Fruit fly (Drosophila melanogaster) whole organism, prepupa: ENCODE measurements around the gene Cbl.

Experiments
- CG10669 ChIP-seq: fragments of 200-800 bp; sonication (Bioruptor generic); optimal IDR thresholded peaks from 3 replicates; lab custom pipeline; 2018; ENCODE audit warnings: missing biosample characterization, mild to moderate bottlenecking, missing genetic modification characterization, moderate library complexity
- CG11294 ChIP-seq: fragments of 200-800 bp; sonication (Bioruptor generic); IDR thresholded peaks from 2 replicates; pipeline ENCODE4 v1.3.6; 2022; ENCODE audit warnings: missing biosample characterization, missing genetic modification characterization
- CG11762 ChIP-seq: fragments of 200-800 bp; sonication (Bioruptor generic); optimal IDR thresholded peaks from 3 replicates; lab custom pipeline; 2016; ENCODE audit warnings: missing biosample characterization, missing genetic modification characterization; ENCODE audit not compliant: insufficient read depth
- CG11902 ChIP-seq: fragments of 200-800 bp; sonication (Bioruptor generic); optimal IDR thresholded peaks from 3 replicates; lab custom pipeline; 2016; ENCODE audit warnings: missing biosample characterization, missing genetic modification characterization
- CG16779 ChIP-seq: fragments of 200-800 bp; sonication (Bioruptor generic); optimal IDR thresholded peaks from 3 replicates; lab custom pipeline; 2017; ENCODE audit warnings: missing biosample characterization, mild to moderate bottlenecking, missing genetic modification characterization
- CG3032 ChIP-seq: fragments of 200-800 bp; optimal IDR thresholded peaks from 2 replicates; lab custom pipeline; 2019; ENCODE audit warnings: missing biosample characterization, mild to moderate bottlenecking, missing genetic modification characterization, moderate library complexity
- CG31627 ChIP-seq: fragments of 200-800 bp; sonication (Bioruptor generic); optimal IDR thresholded peaks from 3 replicates; lab custom pipeline; 2016; ENCODE audit warnings: missing biosample characterization, missing genetic modification characterization
- CG32006 ChIP-seq: fragments of 200-800 bp; sonication (Bioruptor generic); optimal IDR thresholded peaks from 3 replicates; lab custom pipeline; 2017; ENCODE audit warnings: missing biosample characterization, mild to moderate bottlenecking, missing genetic modification characterization
- CG4318 ChIP-seq: fragments of 200-800 bp; sonication (Bioruptor generic); optimal IDR thresholded peaks from 3 replicates; lab custom pipeline; 2017; ENCODE audit warnings: missing biosample characterization, mild to moderate bottlenecking, missing genetic modification characterization
- CG6163 ChIP-seq: fragments of 200-800 bp; sonication (Bioruptor generic); IDR thresholded peaks from 3 replicates; pipeline ENCODE4 v1.3.6; 2022; ENCODE audit warnings: missing biosample characterization, missing genetic modification characterization
- CG6792 ChIP-seq: fragments of 200-800 bp; sonication (Bioruptor generic); optimal IDR thresholded peaks from 3 replicates; lab custom pipeline; 2016; ENCODE audit warnings: missing biosample characterization, missing genetic modification characterization
- CG6808 ChIP-seq: fragments of 200-800 bp; sonication (Bioruptor generic); optimal IDR thresholded peaks from 3 replicates; lab custom pipeline; 2017; ENCODE audit warnings: missing biosample characterization, missing genetic modification characterization, mild to moderate bottlenecking, moderate library complexity, missing genetic modification reagents
- CG6854 ChIP-seq: fragments of 200-800 bp; sonication (Bioruptor generic); optimal IDR thresholded peaks from 2 replicates; lab custom pipeline; 2017; ENCODE audit warnings: missing biosample characterization, mild to moderate bottlenecking, missing genetic modification characterization
- Eip75B ChIP-seq: fragments of 200-800 bp; sonication (Bioruptor generic); optimal IDR thresholded peaks from 3 replicates; lab custom pipeline; 2016; ENCODE audit warnings: missing biosample characterization, missing genetic modification characterization
- Eip78C ChIP-seq: fragments of 200-800 bp; sonication (Bioruptor generic); peaks from one replicate; lab custom pipeline; 2016; ENCODE audit warnings: missing biosample characterization, missing genetic modification characterization
- Eip93F ChIP-seq: fragments of 200-800 bp; sonication (Bioruptor generic); optimal IDR thresholded peaks from 2 replicates; lab custom pipeline; 2016; ENCODE audit warnings: missing biosample characterization, mild to moderate bottlenecking, missing genetic modification characterization
- Ets21C ChIP-seq: fragments of 200-800 bp; sonication (Bioruptor generic); optimal IDR thresholded peaks from 3 replicates; lab custom pipeline; 2016; ENCODE audit warnings: missing biosample characterization, missing genetic modification characterization
- Ets96B ChIP-seq: fragments of 200-800 bp; optimal IDR thresholded peaks from 2 replicates; lab custom pipeline; 2019; ENCODE audit warnings: missing biosample characterization, mild to moderate bottlenecking, missing genetic modification characterization, moderate library complexity
- Gug ChIP-seq: fragments of 200-800 bp; sonication (Bioruptor generic); IDR thresholded peaks from 2 replicates; pipeline ENCODE4 v1.3.6; 2022; ENCODE audit warnings: missing biosample characterization, missing genetic modification characterization
- Hr4 ChIP-seq: fragments of 200-800 bp; sonication (Bioruptor generic); optimal IDR thresholded peaks from 3 replicates; lab custom pipeline; 2016; ENCODE audit warnings: missing biosample characterization, missing genetic modification characterization
- Lpt ChIP-seq: fragments of 200-800 bp; sonication (Bioruptor generic); optimal IDR thresholded peaks from 3 replicates; lab custom pipeline; 2016; ENCODE audit warnings: missing biosample characterization, missing genetic modification characterization
- Met ChIP-seq: fragments of 200-800 bp; sonication (Bioruptor generic); optimal IDR thresholded peaks from 3 replicates; lab custom pipeline; 2016; ENCODE audit warnings: missing biosample characterization, missing genetic modification characterization
- OdsH ChIP-seq: fragments of 200-800 bp; sonication (Bioruptor generic); optimal IDR thresholded peaks from 3 replicates; lab custom pipeline; 2016; ENCODE audit warnings: missing biosample characterization, missing genetic modification characterization
- Sox102F ChIP-seq: fragments of 200-800 bp; sonication (Bioruptor generic); optimal IDR thresholded peaks from 2 replicates; lab custom pipeline; 2016; ENCODE audit warnings: missing biosample characterization, mild to moderate bottlenecking, missing genetic modification characterization
- Sox14 ChIP-seq: fragments of 200-800 bp; sonication (Bioruptor generic); optimal IDR thresholded peaks from 3 replicates; lab custom pipeline; 2016; ENCODE audit warnings: missing biosample characterization, missing genetic modification characterization
- achi ChIP-seq: fragments of 200-800 bp; sonication (Bioruptor generic); optimal IDR thresholded peaks from 3 replicates; lab custom pipeline; 2016; ENCODE audit warnings: missing biosample characterization, missing genetic modification characterization
- cyc ChIP-seq: fragments of 200-800 bp; sonication (Bioruptor generic); optimal IDR thresholded peaks from 3 replicates; lab custom pipeline; 2016; ENCODE audit warnings: missing biosample characterization, missing genetic modification characterization
- dsx ChIP-seq: fragments of 200-800 bp; optimal IDR thresholded peaks from 3 replicates; lab custom pipeline; 2019; ENCODE audit warnings: missing biosample characterization, mild to moderate bottlenecking, missing genetic modification characterization, moderate library complexity; ENCODE audit not compliant: poor library complexity, severe bottlenecking
- eg ChIP-seq: fragments of 200-800 bp; sonication (Bioruptor generic); IDR thresholded peaks from 3 replicates; pipeline ENCODE4 v1.3.6; 2022; ENCODE audit warnings: missing biosample characterization, missing genetic modification characterization
- esn ChIP-seq: fragments of 200-800 bp; sonication (Bioruptor generic); optimal IDR thresholded peaks from 2 replicates; lab custom pipeline; 2016; ENCODE audit warnings: missing biosample characterization, mild to moderate bottlenecking, missing genetic modification characterization, moderate library complexity
- fd59A ChIP-seq: fragments of 200-800 bp; sonication (Bioruptor generic); optimal IDR thresholded peaks from 2 replicates; lab custom pipeline; 2017; ENCODE audit warnings: missing biosample characterization, mild to moderate bottlenecking, missing genetic modification characterization, missing genetic modification reagents
- fd85E ChIP-seq: fragments of 200-800 bp; sonication (Bioruptor generic); optimal IDR thresholded peaks from 3 replicates; lab custom pipeline; 2016; ENCODE audit warnings: missing biosample characterization, missing genetic modification characterization
- fkh ChIP-seq: fragments of 200-800 bp; sonication (Bioruptor generic); optimal IDR thresholded peaks from 3 replicates; lab custom pipeline; 2017; ENCODE audit warnings: missing biosample characterization, mild to moderate bottlenecking, missing genetic modification characterization, moderate library complexity
- net ChIP-seq: fragments of 200-800 bp; sonication (Bioruptor generic); optimal IDR thresholded peaks from 3 replicates; lab custom pipeline; 2016; ENCODE audit warnings: missing biosample characterization, missing genetic modification characterization
- pdm3 ChIP-seq: fragments of 200-800 bp; sonication (Bioruptor generic); optimal IDR thresholded peaks from 3 replicates; lab custom pipeline; 2016; ENCODE audit warnings: missing biosample characterization, missing genetic modification characterization
- salr ChIP-seq, 2 experiments: fragments of 200-800 bp; sonication (Bioruptor generic); optimal IDR thresholded peaks; 3 replicates each; lab custom pipeline; 2016 to 2018; ENCODE audit warnings: missing biosample characterization in 2 of 2, missing genetic modification characterization in 2 of 2, mild to moderate bottlenecking in 1 of 2
- ss ChIP-seq, 2 experiments: fragments of 200-800 bp; sonication (Bioruptor generic); optimal IDR thresholded peaks; 2 replicates in 1 of 2; 3 replicates in 1 of 2; lab custom pipeline; 2017 to 2018; ENCODE audit warnings: mild to moderate bottlenecking in 2 of 2, missing biosample characterization in 2 of 2, missing genetic modification characterization in 2 of 2, moderate library complexity in 1 of 2
- svp ChIP-seq: fragments of 200-800 bp; sonication (Bioruptor generic); peaks from one replicate; lab custom pipeline; 2016; ENCODE audit warnings: missing biosample characterization, missing genetic modification characterization
- vri ChIP-seq: fragments of 200-800 bp; sonication (Bioruptor generic); optimal IDR thresholded peaks from 3 replicates; lab custom pipeline; 2016; ENCODE audit warnings: missing biosample characterization, mild to moderate bottlenecking, missing genetic modification characterization

The Cbl gene

DNA sequence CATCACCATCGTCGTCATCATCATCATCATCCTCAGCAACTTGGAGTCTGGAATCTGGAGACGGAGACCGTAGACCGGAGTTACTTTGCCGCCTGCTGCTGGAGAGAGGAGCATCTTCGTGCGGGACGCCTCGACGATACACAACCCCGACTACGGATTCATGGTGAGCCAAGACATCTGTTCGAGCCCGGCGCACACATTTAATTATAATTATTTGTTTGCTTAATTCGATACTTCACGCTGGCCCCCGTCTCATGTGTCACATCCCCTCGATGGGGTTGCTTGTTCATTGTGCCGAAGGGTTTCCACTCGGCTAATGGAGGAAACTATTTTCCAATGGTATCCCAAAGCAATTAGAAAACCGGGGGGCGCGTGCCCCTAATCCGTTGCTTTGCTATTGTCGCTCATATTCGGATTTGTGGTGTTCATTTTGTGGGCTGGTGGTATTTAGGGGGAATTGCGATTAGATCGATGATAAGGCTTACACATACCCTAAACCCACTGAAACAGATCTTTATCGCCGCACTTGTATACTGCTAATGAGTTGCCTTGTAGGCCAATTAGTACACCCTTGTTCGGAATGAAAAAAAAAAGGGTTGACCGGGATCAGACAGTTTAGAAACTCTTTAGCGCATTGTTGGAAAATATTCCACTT lies 27.3 kb downstream of the Cbl start:
- no peak for TF ChIP-seq CG4318 (GFP tag; lab: Kevin White, UChicago)
- TF ChIP-seq net (GFP tag; lab: Kevin White, UChicago), result no peak
- no peak for TF ChIP-seq dsx (GFP tag; lab: Kevin White, UChicago)
- TF ChIP-seq CG31627 (GFP tag; lab: Kevin White, UChicago), result no peak
- TF ChIP-seq Sox14 (GFP tag; lab: Kevin White, UChicago), result no peak
- no peak for TF ChIP-seq Eip75B (GFP tag; lab: Kevin White, UChicago)
- TF ChIP-seq svp, result no peak
- no peak for TF ChIP-seq achi (GFP tag; lab: Kevin White, UChicago)
- TF ChIP-seq eg, result no peak
- TF ChIP-seq cyc, result no peak

DNA sequence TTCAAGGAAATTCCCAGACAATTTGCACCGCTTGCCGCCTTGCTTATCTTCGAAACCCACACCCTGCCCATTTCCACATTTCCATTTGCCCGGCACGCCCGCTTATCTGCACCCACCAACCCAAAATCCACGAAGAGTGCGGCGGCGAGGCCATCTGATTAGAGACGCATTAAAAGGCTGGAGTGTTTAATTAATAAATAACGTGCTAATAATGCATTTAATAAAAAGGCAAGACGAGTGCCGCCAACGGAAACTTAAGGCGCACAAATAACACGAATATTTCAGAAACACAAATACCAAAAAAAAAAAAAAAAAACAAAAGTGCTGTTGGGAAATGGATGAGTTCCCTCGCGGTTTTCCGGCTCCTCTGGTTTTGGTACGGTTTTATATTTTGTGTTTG lies 28.2 kb downstream of the Cbl start:
- TF ChIP-seq Eip93F (GFP tag; lab: Kevin White, UChicago) (peak; percentile 26), fd85E (GFP tag; lab: Kevin White, UChicago) (no peak), svp (peak; percentile 78)

DNA sequence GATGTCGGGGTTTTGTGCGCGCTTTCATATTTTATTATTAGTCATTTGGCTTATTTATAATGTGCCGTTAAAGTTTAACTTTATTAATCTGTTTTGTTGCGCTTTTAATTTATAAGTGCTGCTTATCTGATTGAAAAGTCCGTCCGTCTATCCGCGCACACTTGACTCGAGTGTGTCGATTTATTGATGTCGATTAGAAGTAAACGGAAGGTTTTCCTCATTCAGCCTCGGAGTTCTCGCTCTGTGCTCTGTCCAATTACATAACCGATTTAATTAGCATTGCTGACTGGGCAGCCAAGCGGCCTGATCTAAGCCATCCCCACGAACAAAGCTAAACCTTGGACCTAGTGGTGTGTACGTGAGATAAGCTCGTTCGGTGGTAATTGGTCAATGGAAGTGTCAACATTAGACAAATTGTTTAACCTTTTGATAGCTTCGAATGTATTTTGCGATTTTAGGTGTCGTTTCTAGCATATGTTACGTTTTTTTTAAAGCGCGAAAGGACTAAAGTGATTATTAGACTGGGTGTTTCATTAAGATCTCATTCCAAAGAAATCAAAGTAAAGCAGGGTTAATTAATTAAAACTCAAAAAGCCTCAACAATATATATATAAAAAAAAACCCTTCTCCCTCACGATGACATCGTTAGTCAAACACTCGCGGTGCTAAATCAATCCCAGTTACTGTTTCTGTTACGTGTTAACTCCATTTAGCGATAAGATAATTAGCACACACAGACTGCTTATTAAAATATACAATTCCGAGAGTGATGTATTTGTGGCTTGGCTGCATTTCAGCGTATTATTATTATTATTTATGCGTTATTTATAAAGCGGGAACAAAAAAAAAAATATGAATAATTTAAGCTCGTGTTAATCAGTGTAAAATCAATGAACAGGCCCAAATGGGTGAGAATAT lies 28.9 kb downstream of the Cbl start:
- TF ChIP-seq Eip93F (GFP tag; lab: Kevin White, UChicago), result peak; percentile 15
- TF ChIP-seq Eip78C (GFP tag; lab: Kevin White, UChicago), result peak; percentile 21
- TF ChIP-seq pdm3 (GFP tag; lab: Kevin White, UChicago), result peak; percentile 0
- TF ChIP-seq svp, result peak; percentile 73
- no peak for TF ChIP-seq Lpt
- peak; percentile 16 for TF ChIP-seq fkh
- no peak for TF ChIP-seq CG6792 (GFP tag; lab: Kevin White, UChicago)
- TF ChIP-seq CG16779, result no peak
- no peak for TF ChIP-seq fd59A (GFP tag; lab: Kevin White, UChicago)
- peak; percentile 70 for TF ChIP-seq vri (GFP tag; lab: Kevin White, UChicago)
- TF ChIP-seq Met, result no peak
- peak; percentile 14 for TF ChIP-seq esn (GFP tag; lab: Kevin White, UChicago)
- TF ChIP-seq Gug (GFP tag; lab: Robert Waterston, UW), result 0 out of 2 replicates have a peak, but pooled peaks have one; percentile 11
- TF ChIP-seq Sox102F, result peak; percentile 29
- TF ChIP-seq, all 60 proteins: peak for 9

DNA sequence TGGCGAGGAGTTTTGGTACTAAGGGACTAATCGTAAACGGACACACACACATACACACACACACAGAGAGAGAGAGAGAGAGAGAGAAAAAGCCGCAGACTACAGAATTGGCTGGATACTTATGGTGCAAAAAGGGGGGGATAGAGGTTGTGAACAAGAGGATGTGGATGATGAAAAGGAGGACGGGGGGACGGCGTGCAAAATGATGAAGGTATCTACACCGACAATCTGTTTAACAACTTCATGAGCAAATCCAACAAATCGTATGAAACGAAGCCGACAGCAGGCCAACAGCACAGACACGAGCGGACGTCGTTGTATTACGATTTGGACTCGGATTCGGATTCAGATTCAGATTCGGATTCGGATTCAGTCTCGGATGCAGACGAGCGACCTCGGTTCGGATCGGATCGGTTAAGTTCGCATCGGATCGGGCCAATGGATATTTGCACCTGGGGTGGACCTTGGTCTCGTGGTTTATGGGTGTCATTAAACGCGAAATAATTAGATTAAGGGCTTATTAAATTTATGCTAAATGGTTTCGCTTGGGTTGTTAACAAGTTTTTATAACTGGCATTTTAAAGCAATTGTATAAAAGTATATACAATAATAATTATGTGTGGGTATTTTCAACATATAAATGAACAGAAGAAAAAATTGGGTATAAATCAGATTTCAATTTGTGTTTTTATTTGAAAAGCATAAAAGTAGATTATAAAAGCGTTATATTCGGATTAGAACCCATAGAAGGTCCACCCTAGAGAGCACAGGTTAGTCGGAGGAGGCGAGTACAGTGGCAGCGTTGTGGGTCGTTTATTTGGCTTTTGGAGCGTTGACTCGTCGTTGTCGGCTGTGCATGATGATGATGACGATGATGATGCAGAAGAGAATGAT lies 30.5 kb downstream of the Cbl start:
- TF ChIP-seq CG6854, result peak; percentile 94
- peak; percentile 79 for TF ChIP-seq Ets21C (GFP tag; lab: Kevin White, UChicago)
- TF ChIP-seq dsx (GFP tag; lab: Kevin White, UChicago), result peak; percentile 86
- TF ChIP-seq Sox14 (GFP tag; lab: Kevin White, UChicago), result peak; percentile 89
- TF ChIP-seq CG6808 (GFP tag; lab: Kevin White, UChicago), result peak; percentile 95
- peak; percentile 95 to 96 for TF ChIP-seq ss (GFP tag; optimal IDR thresholded peaks at IDR 0.05; lab: Kevin White, UChicago)
- TF ChIP-seq CG11294 (GFP tag; lab: Robert Waterston, UW), result peak; percentile 86
- peak; percentile 96 for TF ChIP-seq CG16779
- peak; percentile 89 for TF ChIP-seq CG11902 (GFP tag; lab: Kevin White, UChicago)
- peak; percentile 88 for TF ChIP-seq Hr4 (GFP tag; lab: Kevin White, UChicago)
- peak; percentile 74 for TF ChIP-seq fkh
- peak; percentile 86 for TF ChIP-seq Lpt
- TF ChIP-seq CG3032 (tag; lab: Kevin White, UChicago), result peak; percentile 94
- TF ChIP-seq salr (GFP tag; optimal IDR thresholded peaks at IDR 0.05; lab: Kevin White, UChicago), result peak; percentile 53 to 97
- peak; percentile 97 for TF ChIP-seq Ets96B (tag; lab: Kevin White, UChicago)
- peak; percentile 99 for TF ChIP-seq svp
- TF ChIP-seq OdsH (GFP tag; lab: Kevin White, UChicago), result peak; percentile 94
- peak; percentile 95 for TF ChIP-seq CG6792 (GFP tag; lab: Kevin White, UChicago)
- TF ChIP-seq CG11762, result peak; percentile 97
- TF ChIP-seq achi (GFP tag; lab: Kevin White, UChicago), result peak; percentile 95
- TF ChIP-seq CG10669, result peak; percentile 95
- TF ChIP-seq CG6163 (GFP tag; lab: Robert Waterston, UW), result peak; percentile 91
- TF ChIP-seq Met, result peak; percentile 94
- peak; percentile 95 for TF ChIP-seq CG32006
